Fruit fly (Drosophila melanogaster): ENCODE measurements around the gene CG2818.

DNA sequence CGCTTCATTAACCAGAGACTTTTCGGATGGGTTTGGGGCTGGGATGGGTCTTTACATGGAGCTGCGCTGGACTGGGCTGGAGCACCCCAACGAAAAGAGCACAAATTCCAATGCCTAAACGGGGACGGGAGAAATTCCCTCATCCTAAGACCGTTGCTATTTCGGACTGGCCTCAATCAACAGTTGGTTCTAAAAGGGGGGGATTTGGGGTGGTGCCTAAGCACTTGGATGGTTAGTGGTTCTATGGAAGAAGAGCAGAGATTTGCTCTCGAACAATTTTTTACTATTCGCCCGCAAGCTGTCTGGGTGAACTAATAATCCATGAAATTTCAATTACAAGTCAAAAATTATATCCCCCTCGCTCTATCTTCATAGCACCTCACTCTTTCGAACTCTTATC lies 16.5 kb downstream of the CG2818 start:
- TF ChIP-seq CG8478 (optimal IDR thresholded peaks at IDR 0.05) = no peak
- TF ChIP-seq CTCF (optimal IDR thresholded peaks at IDR 0.05) = no peak
